Worm (Caenorhabditis elegans): ENCODE results near the gene ccf-1.

ccf-1 gene

ce11 chrIII:11942664-11943063 is 22.6 kb upstream of the ccf-1 start:
- no peak for TF ChIP-seq ztf-23 (GFP tag; IDR thresholded peaks at IDR 0.05)
- peak; percentile 50 for TF ChIP-seq cog-1 (tag; optimal IDR thresholded peaks at IDR 0.05)
- TF ChIP-seq ztf-29 (GFP tag; IDR thresholded peaks at IDR 0.05), result no peak
- TF ChIP-seq flt-1 (GFP tag; IDR thresholded peaks at IDR 0.05), result no peak

- TF ChIP-seq T22C8.4 (GFP tag; IDR thresholded peaks at IDR 0.05), result no peak
- no peak for TF ChIP-seq ztf-29 (GFP tag; IDR thresholded peaks at IDR 0.05)
Measured at ce11 chrIII:11938525-11938924, 18.5 kb upstream of the ccf-1 start.

- TF ChIP-seq med-1 (GFP tag; optimal IDR thresholded peaks at IDR 0.05; ENCODE audit: insufficient read depth) (no peak), cog-1 (tag; optimal IDR thresholded peaks at IDR 0.05) (no peak), flt-1 (GFP tag; IDR thresholded peaks at IDR 0.05) (no peak), T22C8.4 (GFP tag; IDR thresholded peaks at IDR 0.05) (no peak), klf-2 (GFP tag; conservative IDR thresholded peaks at IDR 0.05) (no peak), ref-1 (GFP tag; conservative IDR thresholded peaks at IDR 0.05) (no peak), tab-1 (GFP tag; IDR thresholded peaks at IDR 0.05) (no peak), ztf-23 (GFP tag; IDR thresholded peaks at IDR 0.05) (no peak), ztf-29 (GFP tag; IDR thresholded peaks at IDR 0.05) (no peak)
Measured at ce11 chrIII:11937911-11938310, 17.9 kb upstream of the ccf-1 start.

ce11 chrIII:11936668-11937276 is 16.7 kb upstream of the ccf-1 start:
- no peak for TF ChIP-seq tab-1 (GFP tag; IDR thresholded peaks at IDR 0.05)
- TF ChIP-seq ztf-23 (GFP tag; IDR thresholded peaks at IDR 0.05), result no peak
- peak; percentile 15; the same call in 1 of the 2 replicates for TF ChIP-seq klf-2 (GFP tag; conservative IDR thresholded peaks at IDR 0.05)

- TF ChIP-seq flt-1 (GFP tag; IDR thresholded peaks at IDR 0.05), result peak; percentile 51; the same call in 1 of the 2 replicates
- no peak for TF ChIP-seq med-1 (GFP tag; optimal IDR thresholded peaks at IDR 0.05; ENCODE audit: insufficient read depth)
Measured at ce11 chrIII:11935948-11936280, 15.9 kb upstream of the ccf-1 start.

- TF ChIP-seq flt-1 (GFP tag; IDR thresholded peaks at IDR 0.05) (no peak), ztf-29 (GFP tag; IDR thresholded peaks at IDR 0.05) (no peak)
Measured at ce11 chrIII:11935032-11935947, 15.3 kb upstream of the ccf-1 start.

ce11 chrIII:11933539-11933938 is 13.5 kb upstream of the ccf-1 start, which contains the start of gene dolk-1:
TSS of gene dolk-1 (minus strand) at chrIII:11933639.
- no peak for TF ChIP-seq tab-1 (GFP tag; IDR thresholded peaks at IDR 0.05)
- no peak for TF ChIP-seq ztf-29 (GFP tag; IDR thresholded peaks at IDR 0.05)
- TF ChIP-seq ref-1 (GFP tag; conservative IDR thresholded peaks at IDR 0.05), result no peak
- TF ChIP-seq flt-1 (GFP tag; IDR thresholded peaks at IDR 0.05), result 0 out of 2 replicates have a peak, but pooled peaks have one; percentile 38
- TF ChIP-seq klf-2 (GFP tag; conservative IDR thresholded peaks at IDR 0.05), result no peak

ce11 chrIII:11931960-11932359 is 11.9 kb upstream of the ccf-1 start:
- TF ChIP-seq klf-2 (GFP tag; conservative IDR thresholded peaks at IDR 0.05) (peak; percentile 52; the same call in 1 of the 2 replicates), med-1 (GFP tag; optimal IDR thresholded peaks at IDR 0.05; ENCODE audit: insufficient read depth) (no peak), ref-1 (GFP tag; conservative IDR thresholded peaks at IDR 0.05) (peak; percentile 42; the same call in 1 of the 2 replicates)

ce11 chrIII:11930899-11931298 is 10.9 kb upstream of the ccf-1 start:
- TF ChIP-seq tab-1 (GFP tag; IDR thresholded peaks at IDR 0.05) (no peak), ref-1 (GFP tag; conservative IDR thresholded peaks at IDR 0.05) (no peak), flt-1 (GFP tag; IDR thresholded peaks at IDR 0.05) (no peak), ztf-29 (GFP tag; IDR thresholded peaks at IDR 0.05) (no peak), cog-1 (tag; optimal IDR thresholded peaks at IDR 0.05) (no peak), med-1 (GFP tag; optimal IDR thresholded peaks at IDR 0.05; ENCODE audit: insufficient read depth) (no peak), klf-2 (GFP tag; conservative IDR thresholded peaks at IDR 0.05) (no peak), ztf-23 (GFP tag; IDR thresholded peaks at IDR 0.05) (no peak)

ce11 chrIII:11923586-11923985 is 3.5 kb upstream of the ccf-1 start, which contains the start of gene nft-1:
TSS of gene nft-1 (plus strand) at chrIII:11923886.
- no peak for TF ChIP-seq tab-1 (GFP tag; IDR thresholded peaks at IDR 0.05)
- TF ChIP-seq med-1 (GFP tag; optimal IDR thresholded peaks at IDR 0.05; ENCODE audit: insufficient read depth), result no peak
- TF ChIP-seq cog-1 (tag; optimal IDR thresholded peaks at IDR 0.05), result no peak
- no peak for TF ChIP-seq ztf-23 (GFP tag; IDR thresholded peaks at IDR 0.05)
- no peak for TF ChIP-seq T22C8.4 (GFP tag; IDR thresholded peaks at IDR 0.05)
- no peak for TF ChIP-seq ztf-29 (GFP tag; IDR thresholded peaks at IDR 0.05)

- 0 out of 2 replicates have a peak, but pooled peaks have one; percentile 34 for TF ChIP-seq flt-1 (GFP tag; IDR thresholded peaks at IDR 0.05)
- no peak for TF ChIP-seq tab-1 (GFP tag; IDR thresholded peaks at IDR 0.05)
Measured at ce11 chrIII:11921658-11922098, 1.6 kb upstream of the ccf-1 start, which contains the start of gene Y56A3A.22. TSS of gene Y56A3A.22 (plus strand) at chrIII:11921692.

All from whole organism, midembryonic.